Fruit fly (Drosophila melanogaster) ovary, adult (tissue): Measurements from ENCODE around the gene CG13063.

Source experiments
- CG17801 ChIP-seq: fragments of 200-800 bp; optimal IDR thresholded peaks from 2 replicates; lab custom pipeline; 2019; ENCODE audit warnings: missing biosample characterization, mild to moderate bottlenecking, missing genetic modification characterization, moderate library complexity; ENCODE audit not compliant: partially characterized antibody

The CG13063 gene

DNA sequence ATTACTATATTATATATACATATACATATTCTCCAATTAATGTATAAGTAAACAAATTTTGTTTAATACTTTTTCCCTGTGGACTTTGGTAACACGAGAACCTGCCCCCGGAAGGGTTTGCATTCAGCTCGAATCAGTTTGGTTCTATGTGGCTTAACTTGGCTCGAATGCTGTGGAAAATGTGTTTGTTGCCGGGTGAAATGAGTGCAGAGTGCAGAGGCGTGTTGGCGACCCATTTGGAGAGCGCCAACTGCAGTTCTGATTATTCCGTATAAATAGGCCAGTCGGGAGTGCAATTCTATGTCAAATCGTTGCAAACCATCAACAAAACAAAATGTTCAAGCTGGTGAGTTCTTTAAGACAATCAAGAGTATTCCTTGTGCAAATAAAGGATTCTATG, 11.3 kb downstream of the CG13063 start, which contains the start of gene Nplp3:
Nplp3 (plus strand) TSS at position 301 of the 400 bp plus-strand sequence.
- TF ChIP-seq CG17801, result no peak

DNA sequence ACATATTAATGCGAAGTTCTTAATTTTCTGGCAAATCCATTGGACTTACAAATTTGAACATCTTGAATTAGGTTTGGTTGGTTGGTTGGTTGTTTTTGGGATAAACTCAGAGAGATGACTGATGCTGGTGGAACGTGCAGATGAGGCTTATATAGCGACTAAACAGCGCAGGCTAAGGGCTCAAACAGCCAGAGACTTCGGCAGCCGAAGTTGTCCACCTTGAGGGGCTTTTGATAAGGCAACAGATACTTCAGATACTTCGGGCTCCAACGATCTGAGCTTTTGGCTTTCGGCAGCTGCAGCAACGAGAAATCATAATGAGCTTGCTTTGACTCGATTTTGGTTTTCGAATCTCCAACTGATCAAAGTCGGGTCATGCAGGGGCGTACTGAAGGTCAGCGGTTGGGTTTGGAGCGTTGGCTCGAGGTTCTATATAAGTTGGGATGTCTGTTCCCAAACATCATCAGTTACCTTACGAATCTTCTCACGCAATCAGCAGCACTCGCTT, 13.1 kb downstream of the CG13063 start, which contains the start of the genes CG13041 and CG13060:
CG13041 (minus strand) TSS at position 128 of the 508 bp plus-strand sequence.
CG13060 (plus strand) TSS at position 458 of the 508 bp plus-strand sequence.
- no peak for TF ChIP-seq CG17801

DNA sequence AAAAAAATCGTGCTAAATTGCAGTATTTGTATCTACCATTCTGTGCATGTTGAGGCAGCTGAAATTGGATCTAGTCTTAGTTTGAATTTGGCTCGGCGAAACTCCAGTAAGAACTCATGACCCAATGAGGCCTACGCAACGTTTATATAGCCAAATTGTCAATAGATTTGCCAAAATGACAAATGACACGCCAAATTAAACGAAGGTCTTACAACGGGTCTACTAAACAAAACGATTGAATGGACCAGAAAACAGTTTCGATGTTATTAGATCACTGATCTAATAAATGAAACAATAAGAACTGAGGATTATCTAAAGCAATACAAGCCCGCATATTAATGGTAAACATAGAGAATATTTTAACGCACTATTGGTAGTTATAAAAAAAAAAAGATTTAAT, 14.8 kb downstream of the CG13063 start, which contains the start of gene CG42718:
CG42718 (minus strand) TSS at position 101 of the 400 bp plus-strand sequence.
- TF ChIP-seq CG17801, result no peak

DNA sequence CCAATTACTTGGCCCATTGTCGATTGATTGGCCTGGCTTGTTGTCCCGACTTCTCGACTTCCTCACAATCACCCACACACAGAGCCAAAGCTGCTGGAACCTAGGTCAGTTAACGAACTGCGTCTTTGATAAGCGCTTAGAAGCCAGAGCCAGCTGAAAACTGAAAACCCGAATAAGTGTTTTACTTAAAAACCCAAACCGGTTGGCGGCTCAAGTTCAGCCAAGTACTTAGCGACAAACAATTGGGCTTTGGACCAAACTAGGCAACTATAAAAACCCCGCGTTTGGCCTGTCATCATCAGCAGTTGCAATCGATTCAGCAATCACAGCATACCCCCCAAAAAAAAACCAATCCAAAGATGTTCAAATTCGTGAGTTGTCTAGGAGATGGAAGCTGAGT, 17.0 kb downstream of the CG13063 start, which contains the start of gene CG13059:
CG13059 (plus strand) TSS at position 301 of the 400 bp plus-strand sequence.
- TF ChIP-seq CG17801, result no peak

DNA sequence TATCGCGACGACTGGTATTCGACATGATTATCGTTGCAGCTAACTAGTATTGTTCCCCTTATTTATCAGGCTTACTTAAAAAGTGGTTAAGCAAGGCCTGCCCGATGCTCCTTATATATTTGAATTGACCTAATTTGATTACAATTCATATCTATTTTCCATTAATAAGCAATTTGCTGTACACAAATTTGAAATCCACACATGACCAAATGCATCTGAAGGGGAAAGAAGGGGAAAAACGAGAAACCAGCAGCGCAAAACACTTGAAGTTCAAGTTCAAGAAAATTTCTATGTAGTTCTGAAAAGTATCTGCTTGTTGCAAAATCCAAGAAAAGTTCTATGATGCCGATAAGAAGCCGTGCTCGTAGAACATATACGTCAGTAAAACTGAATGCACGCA, 20.3 kb downstream of the CG13063 start, which contains the start of the genes CG13040 and CG13039:
CG13040 (minus strand) TSS at position 101 of the 400 bp plus-strand sequence.
CG13039 (minus strand) TSS at position 106 of the 400 bp plus-strand sequence.
- TF ChIP-seq CG17801, result no peak

DNA sequence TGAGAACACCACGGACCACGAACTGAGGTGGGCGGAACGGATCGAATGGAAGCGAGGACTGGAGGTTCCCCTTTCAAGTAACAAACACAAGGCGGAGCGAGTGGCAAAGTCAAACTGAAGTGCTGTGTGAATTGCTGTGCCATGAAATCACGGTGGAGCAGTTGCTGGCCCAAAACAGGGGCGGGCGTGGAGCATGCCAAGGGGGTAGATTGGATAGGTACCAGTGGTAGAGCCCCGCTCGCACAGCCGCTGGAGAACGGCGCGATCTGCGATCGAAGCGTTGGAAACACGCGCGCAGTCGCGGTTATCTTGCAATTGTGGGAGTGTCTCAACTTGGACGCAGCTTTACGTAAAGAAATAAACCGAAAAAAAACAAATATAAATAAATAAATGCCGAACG, 21.4 kb downstream of the CG13063 start, which contains the start of gene CG13038:
CG13038 (minus strand) TSS at position 118 of the 400 bp plus-strand sequence.
- TF ChIP-seq CG17801, result no peak

DNA sequence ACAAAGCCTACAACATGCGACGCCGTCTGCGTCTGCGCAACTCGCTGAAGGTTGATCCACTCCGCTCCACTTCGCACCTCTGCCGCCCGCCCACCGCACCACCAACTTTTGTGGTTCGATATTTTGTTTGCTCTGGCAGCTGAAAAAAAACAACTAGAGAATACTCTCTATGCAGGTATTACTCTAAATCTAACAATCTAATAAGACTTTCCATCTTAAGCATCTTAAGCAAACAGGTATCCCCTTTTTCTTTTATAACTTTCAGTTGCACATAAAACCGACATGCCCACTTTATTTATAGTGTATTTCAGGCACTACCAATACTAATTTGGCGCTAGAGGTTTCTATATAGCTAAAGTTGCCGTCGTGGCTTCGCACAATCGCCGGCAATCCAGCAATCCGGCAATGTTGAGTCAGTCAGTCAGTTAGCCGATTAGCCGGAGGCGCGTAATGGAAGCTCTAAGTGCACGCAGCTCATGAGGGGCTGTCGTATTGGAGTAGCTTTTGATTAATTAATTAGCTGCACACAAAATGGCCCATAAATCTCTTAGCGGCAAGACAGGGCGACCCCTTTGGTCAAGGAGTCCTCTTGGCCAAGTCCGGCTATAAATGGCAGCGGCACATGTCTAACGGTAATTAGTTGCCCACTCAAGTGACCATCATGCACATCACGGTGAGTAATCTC, 21.9 kb downstream of the CG13063 start, which contains the start of gene CG13058:
CG13058 (plus strand) TSS at position 635 of the 685 bp plus-strand sequence.
- no peak for TF ChIP-seq CG17801

DNA sequence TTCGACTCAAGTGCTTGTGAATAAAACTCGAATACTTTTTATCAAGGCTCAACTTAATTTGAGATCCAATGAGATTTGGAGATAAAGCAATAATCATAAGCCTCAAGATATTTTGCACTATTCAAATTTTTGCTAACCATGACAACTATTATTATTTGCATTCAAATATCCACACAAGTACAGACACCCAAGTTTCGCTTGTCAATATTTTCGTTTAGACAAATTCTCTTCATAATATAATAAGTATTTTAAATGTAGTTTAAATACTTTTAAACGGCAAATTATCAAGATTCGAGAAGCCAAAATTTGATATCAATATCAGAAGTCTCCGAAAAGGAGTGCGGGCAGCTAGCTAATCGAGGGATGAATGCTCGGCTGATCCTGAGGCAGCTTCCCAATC, 23.1 kb downstream of the CG13063 start, which contains the start of gene CG33061:
CG33061 (plus strand) TSS at position 301 of the 400 bp plus-strand sequence.
- TF ChIP-seq CG17801, result no peak

DNA sequence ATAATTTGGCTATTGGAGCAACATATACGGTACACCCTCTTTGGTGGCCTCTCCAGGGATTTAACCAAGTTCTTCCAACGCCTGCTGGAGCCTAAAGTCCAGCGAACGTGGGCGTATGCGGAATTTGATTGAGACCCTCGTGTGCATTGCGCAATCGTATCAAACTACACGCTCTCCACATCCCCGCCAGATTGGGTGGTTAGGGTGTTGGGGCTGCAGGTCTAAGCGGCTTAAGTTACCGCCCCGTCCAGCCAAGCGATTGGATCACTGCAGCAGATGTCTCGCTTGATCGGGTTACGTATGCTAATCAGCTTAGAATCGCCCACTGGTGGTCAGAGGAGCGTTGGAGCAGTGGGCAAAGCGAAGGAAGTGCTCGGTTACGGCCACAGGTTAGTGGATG, 24.3 kb downstream of the CG13063 start, which contains the start of gene CG33060:
CG33060 (plus strand) TSS at position 301 of the 400 bp plus-strand sequence.
- TF ChIP-seq CG17801, result no peak

DNA sequence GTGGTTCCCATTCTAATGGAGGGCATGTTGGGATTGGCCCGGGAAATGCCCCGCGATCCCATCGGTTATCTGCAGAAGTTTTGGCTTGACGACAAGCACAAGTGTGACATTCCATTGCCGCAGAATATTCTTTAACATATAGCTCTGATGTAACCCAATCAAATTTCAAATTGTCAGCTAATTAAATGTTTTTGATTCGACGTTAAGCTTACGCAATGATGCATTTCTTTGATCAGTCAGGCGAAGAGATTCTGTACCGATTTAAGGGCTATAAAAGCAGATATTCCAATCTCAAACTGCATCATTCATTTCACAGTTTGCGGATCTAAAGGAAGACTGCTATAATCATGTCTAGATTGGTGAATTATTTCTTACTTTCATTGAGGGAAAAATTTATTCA, 25.2 kb downstream of the CG13063 start, which contains the start of gene retinin:
retinin (plus strand) TSS at position 301 of the 400 bp plus-strand sequence.
- no peak for TF ChIP-seq CG17801

DNA sequence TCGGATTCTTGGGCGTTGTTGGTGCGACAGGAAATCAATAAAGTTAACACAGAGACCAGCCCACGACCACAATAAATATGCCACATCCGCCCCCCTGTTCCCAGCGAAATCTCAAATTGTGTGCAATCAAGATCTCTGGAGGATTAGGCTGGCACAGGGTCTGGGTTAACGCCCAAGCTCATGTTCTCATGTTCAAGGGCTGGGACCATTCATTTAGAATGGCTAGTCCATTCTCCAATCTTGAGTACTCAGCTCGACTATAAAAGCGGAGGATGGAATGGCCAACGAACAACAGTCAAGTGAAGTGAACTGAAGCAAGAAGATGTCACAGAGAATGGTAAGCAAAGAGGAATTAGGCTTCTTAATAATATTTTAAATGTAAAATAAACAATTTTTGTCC, 26.6 kb downstream of the CG13063 start, which contains the start of gene CG13056:
CG13056 (plus strand) TSS at position 301 of the 400 bp plus-strand sequence.
- no peak for TF ChIP-seq CG17801

DNA sequence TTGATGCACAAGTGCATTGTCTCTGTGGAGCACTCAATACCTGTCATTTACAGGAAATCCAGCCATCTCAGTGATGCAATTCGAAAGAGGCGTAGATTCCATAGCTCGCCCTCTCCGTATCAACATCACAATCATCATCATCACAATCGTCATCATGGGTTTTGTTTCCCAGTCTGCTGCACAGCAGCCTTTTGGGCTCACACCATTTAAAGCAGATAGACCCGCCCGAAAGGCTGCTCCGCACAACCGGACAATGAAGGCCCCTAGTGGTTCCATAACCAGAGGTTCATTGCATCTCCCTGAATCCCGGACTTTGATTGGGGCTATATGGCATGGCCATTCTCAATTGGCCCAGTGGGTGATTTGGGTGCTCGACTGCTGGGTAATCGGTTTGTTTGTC, 28.5 kb downstream of the CG13063 start:
- no peak for TF ChIP-seq CG17801

DNA sequence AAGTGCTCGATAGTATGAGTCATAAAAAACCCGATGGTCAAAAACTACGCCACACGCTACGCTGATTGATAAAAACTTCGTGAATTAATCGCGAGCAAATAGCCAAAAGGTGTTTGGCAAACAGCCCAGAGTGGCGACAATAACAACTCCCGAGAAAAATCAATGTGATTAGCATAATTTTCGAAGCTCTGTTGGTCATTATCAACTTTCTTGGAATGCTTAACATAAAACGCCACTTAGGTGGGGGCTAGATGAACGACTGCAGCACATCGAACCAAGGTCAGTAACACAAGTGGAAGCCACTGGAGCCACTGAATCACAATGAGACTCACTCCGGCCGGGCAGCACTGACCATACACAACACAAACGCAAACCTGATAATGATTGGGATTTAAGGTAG, 31.3 kb downstream of the CG13063 start:
- no peak for TF ChIP-seq CG17801

DNA sequence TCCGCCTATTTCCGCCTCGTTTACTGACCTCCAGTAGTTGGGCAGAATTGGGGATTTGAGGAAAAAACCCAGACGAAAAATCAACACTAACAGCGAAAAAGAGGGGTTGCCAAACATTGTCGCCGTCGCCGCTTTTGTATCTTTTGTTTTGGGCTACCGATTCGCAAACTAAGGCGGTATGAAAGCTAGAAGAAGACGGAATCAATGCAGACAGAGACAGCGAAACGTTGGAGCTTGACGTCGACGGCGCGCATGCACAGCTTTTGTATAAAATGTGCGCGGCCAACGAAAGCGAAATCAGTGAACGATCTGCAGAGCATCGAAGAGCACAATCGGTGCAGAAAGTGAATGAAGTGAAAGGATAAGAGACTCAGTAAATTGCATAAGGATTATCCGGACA, 32.3 kb downstream of the CG13063 start, which contains the start of gene CG4998:
CG4998 (plus strand) TSS at position 301 of the 400 bp plus-strand sequence.
- no peak for TF ChIP-seq CG17801

DNA sequence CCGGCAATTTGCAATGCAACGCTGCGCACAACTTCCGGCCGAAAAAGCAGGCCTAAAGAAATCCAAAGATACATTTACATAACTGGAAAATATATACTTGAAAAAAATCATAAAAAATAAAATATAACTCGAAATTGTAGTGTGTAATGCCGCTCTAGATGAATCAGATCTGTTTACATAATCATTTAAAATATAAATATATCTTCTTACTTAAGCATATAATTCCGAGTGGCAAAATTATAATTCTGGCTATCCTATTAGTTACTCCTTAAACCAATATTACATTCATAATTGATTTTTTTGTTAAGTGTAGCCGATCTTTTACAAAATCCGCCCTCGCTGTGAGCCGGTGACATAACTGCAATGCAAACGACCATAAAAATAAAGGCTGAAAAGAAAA, 33.1 kb downstream of the CG13063 start:
- no peak for TF ChIP-seq CG17801

DNA sequence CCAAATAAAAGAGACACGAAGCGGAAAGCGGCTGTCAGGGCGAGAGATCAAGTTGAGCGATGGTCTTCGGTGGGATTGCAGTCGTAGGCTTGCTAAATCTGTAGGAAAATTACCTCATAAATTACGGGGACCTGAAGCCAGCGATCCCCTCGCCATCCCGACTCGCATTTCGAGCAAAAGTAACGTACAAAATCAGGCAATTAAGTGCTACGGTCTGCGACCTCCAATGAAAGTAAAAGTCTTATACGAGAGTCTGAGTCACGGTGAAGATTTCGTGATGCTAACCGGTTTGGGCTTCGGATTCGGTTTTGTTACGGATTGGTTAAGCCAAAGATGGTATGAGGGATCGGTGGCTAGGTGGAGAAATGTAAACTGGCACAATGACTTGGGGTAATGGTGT, 33.5 kb downstream of the CG13063 start:
- no peak for TF ChIP-seq CG17801

DNA sequence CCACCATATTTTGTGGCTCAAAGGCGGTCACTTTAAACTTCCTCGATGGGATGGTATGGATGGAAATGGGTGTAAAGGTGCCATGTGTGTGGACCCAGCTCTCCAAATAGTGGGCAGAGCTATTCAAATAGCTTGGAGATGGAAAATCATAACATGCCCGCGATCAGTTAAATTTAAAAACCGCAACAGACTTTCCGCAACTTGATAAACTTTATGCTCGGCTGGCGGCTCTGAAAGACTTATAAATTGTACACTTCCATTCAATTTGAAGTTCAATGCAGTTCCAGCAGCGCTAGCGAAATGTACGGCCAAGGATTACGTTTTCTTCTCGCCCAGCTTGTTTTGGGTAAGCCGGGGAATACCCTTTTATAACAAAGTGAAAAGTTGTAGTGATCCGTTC, 39.6 kb downstream of the CG13063 start, which contains the start of gene CG33257:
CG33257 (plus strand) TSS at position 301 of the 400 bp plus-strand sequence.
- TF ChIP-seq CG17801, result no peak
